Fruit fly (Drosophila melanogaster): ENCODE measurements around the gene Acsx2.

dm6 chr3R:19742893-19743292 is 35.7 kb upstream of the Acsx2 start:
- TF ChIP-seq kay (GFP tag; ENCODE audit: borderline replicate concordance) (no peak), tj (GFP tag; optimal IDR thresholded peaks at IDR 0.05) (no peak), cic (GFP tag; optimal IDR thresholded peaks at IDR 0.05) (no peak), Mnt (GFP tag; optimal IDR thresholded peaks at IDR 0.05) (no peak), Clk (GFP tag; optimal IDR thresholded peaks at IDR 0.05) (no peak), Crg-1 (GFP tag; optimal IDR thresholded peaks at IDR 0.05) (no peak), ovo (GFP tag; optimal IDR thresholded peaks at IDR 0.05) (no peak)

Data from whole organism, adult.